Fruit fly (Drosophila melanogaster): Measurements from ENCODE around the gene CG8028.

Gene CG8028

DNA sequence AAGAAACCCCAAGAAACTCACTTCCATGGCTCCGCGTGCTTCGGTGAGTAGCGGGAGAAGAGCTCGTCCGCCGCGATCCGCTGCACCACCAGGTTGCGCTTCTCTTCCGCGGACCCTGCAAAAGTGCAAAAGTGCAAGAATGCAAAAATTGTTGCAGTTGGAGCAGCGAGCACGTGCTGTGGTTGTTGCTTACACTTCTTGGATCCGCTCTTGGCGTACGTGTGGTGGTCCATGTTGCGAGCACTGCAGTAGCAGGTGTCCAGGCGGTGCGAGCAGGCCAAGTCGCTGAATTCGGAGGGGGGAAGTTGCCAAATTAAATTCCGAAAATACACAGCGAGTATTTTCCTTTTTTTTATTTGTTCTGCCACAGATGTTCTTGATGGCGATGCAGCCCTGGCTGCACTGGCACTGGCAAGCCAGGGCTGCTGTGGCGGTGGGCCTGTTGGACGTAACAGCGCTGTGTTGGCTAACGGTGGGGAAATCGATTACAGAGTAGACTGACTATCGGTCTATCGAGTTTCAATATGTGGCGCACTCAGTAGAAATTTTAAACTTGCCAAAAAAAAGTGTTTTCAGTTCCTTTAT lies 11.6 kb downstream of the CG8028 start, which contains the start of gene CG8010 (continued):
- TF ChIP-seq fru (optimal IDR thresholded peaks at IDR 0.05) (no peak), Mrtf (GFP tag; IDR thresholded peaks at IDR 0.05) (no peak), kni (GFP tag; optimal IDR thresholded peaks at IDR 0.05) (no peak), yki (optimal IDR thresholded peaks at IDR 0.05) (no peak), Bteb2 (GFP tag; optimal IDR thresholded peaks at IDR 0.05) (no peak), CG9817 (tag; optimal IDR thresholded peaks at IDR 0.05) (no peak), cas (GFP tag; IDR thresholded peaks at IDR 0.05) (no peak; the same call in 1 of the 2 replicates), CG12155 (GFP tag; optimal IDR thresholded peaks at IDR 0.05) (peak; percentile 68), HmgD (GFP tag; optimal IDR thresholded peaks at IDR 0.05) (no peak), MTF-1 (GFP tag; optimal IDR thresholded peaks at IDR 0.05; ENCODE audit: borderline replicate concordance) (no peak), gsb (GFP tag; IDR thresholded peaks at IDR 0.05) (no peak), Dfd (GFP tag; optimal IDR thresholded peaks at IDR 0.05) (no peak), tin (GFP tag; optimal IDR thresholded peaks at IDR 0.05) (peak; percentile 13), Gug (GFP tag; IDR thresholded peaks at IDR 0.05) (0 out of 4 replicates have a peak, but pooled peaks have one; percentile 13), slbo (GFP tag; IDR thresholded peaks at IDR 0.05) (peak; percentile 47), Abd-B (GFP tag; optimal IDR thresholded peaks at IDR 0.05) (no peak), CG32532 (GFP tag; IDR thresholded peaks at IDR 0.05) (peak; percentile 33; the same call in 1 of the 2 replicates), Med (GFP tag) (peak; percentile 80), CTCF (GFP tag; optimal IDR thresholded peaks at IDR 0.05) (peak; percentile 16), vvl (GFP tag; IDR thresholded peaks at IDR 0.05) (peak; percentile 40; the same call in 1 of the 2 replicates), CG2712 (tag; optimal IDR thresholded peaks at IDR 0.05) (peak; percentile 49), Sin3A (optimal IDR thresholded peaks at IDR 0.05) (peak; percentile 13), Pdp1 (GFP tag; optimal IDR thresholded peaks at IDR 0.05) (peak in 1 of 2 experiments; percentile 28), nerfin-1 (tag; optimal IDR thresholded peaks at IDR 0.05) (peak; percentile 14), CG12942 (GFP tag; optimal IDR thresholded peaks at IDR 0.05) (no peak), CG33557 (GFP tag; optimal IDR thresholded peaks at IDR 0.05) (no peak), pita (GFP tag; optimal IDR thresholded peaks at IDR 0.05) (no peak), her (GFP tag; optimal IDR thresholded peaks at IDR 0.05) (peak; percentile 30), pan (optimal IDR thresholded peaks at IDR 0.05) (no peak), pan (GFP tag; optimal IDR thresholded peaks at IDR 0.05 in 1 of 2, IDR thresholded peaks at IDR 0.05 in 1 of 2) (peak in 1 of 2 experiments; percentile 13), CG12659 (GFP tag; optimal IDR thresholded peaks at IDR 0.05) (peak; percentile 46), CG3163 (GFP tag; optimal IDR thresholded peaks at IDR 0.05) (peak; percentile 19), Drgx (GFP tag; IDR thresholded peaks at IDR 0.05) (0 out of 2 replicates have a peak, but pooled peaks have one; percentile 30), CG7271 (tag; optimal IDR thresholded peaks at IDR 0.05) (no peak), Sry-δ (GFP tag; optimal IDR thresholded peaks at IDR 0.05) (peak; percentile 54), Camta (GFP tag; optimal IDR thresholded peaks at IDR 0.05) (no peak), Ets97D (GFP tag; optimal IDR thresholded peaks at IDR 0.05) (peak; percentile 11), trem (tag; optimal IDR thresholded peaks at IDR 0.05) (peak; percentile 30), Fer3 (tag; optimal IDR thresholded peaks at IDR 0.05) (no peak), YL-1 (GFP tag; optimal IDR thresholded peaks at IDR 0.05) (peak; percentile 71), ERR (GFP tag; optimal IDR thresholded peaks at IDR 0.05) (no peak), CG2116 (GFP tag; optimal IDR thresholded peaks at IDR 0.05) (peak; percentile 92), E2f2 (GFP tag; IDR thresholded peaks at IDR 0.05) (peak; percentile 92), phol (tag; optimal IDR thresholded peaks at IDR 0.05) (peak; percentile 4), grau (tag; optimal IDR thresholded peaks at IDR 0.05) (peak; percentile 39), CG7556 (GFP tag; optimal IDR thresholded peaks at IDR 0.05) (no peak), wdn (GFP tag; IDR thresholded peaks at IDR 0.05) (no peak; the same call in 1 of the 2 replicates), CG13296 (GFP tag; optimal IDR thresholded peaks at IDR 0.05) (peak; percentile 5), MBD-R2 (GFP tag; IDR thresholded peaks at IDR 0.05) (peak; percentile 89), Fer1 (GFP tag; optimal IDR thresholded peaks at IDR 0.05) (peak; percentile 65), CG1233 (GFP tag; optimal IDR thresholded peaks at IDR 0.05) (no peak), az2 (GFP tag; optimal IDR thresholded peaks at IDR 0.05) (peak; percentile 2), ind (GFP tag; optimal IDR thresholded peaks at IDR 0.05) (no peak)
